Worm (Caenorhabditis elegans): ENCODE measurements around the gene mans-2.

DNA sequence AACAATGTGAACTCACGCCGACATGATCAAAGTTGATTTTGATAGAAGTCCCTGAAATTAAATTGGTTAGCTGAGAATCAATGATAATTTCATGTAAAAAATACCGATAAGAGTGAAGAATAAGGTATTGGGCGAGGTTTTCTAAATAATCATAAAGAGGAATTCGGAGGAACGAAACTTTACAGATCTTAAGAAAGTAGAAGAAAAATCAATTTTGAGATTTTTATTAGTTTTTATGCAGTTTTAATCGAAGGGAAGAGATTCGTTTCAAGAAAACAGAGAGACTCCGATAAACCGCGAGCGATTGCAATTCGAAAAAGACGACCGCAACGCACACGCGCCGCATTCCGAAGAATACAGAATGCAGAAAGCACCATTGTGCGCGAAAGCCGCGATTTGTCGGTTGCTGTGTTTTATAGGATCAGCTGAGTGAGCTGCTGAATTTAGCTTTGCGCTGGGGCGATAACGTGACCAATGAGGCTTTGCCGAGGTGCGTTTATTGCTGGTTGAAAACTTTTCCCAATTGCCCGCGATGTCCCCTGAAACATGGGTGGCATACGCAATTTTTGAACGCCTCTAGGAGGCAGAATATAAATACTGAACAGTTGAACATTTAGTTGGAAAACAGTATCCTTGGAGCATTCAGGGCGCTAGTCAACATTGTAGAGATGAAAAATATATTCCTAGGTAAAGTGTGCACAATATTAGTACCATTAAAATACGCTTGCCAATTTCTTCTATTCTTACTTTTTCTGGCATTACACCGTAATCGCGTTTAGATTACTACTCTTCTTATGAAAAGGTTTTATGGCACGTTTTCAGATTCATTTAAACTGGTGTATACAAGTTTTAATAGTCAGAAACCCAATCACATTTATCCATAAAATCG lies 5.4 kb downstream of the mans-2 start, which contains the start of gene snr-4:
- TF ChIP-seq lin-39 (tag; optimal IDR thresholded peaks at IDR 0.05), result no peak
- TF ChIP-seq unc-62 (GFP tag; optimal IDR thresholded peaks at IDR 0.05), result no peak
- no peak for TF ChIP-seq aly-2 (tag; optimal IDR thresholded peaks at IDR 0.05)
- peak; percentile 95 for TF ChIP-seq ama-1 (optimal IDR thresholded peaks at IDR 0.05)
- TF ChIP-seq ZK546.5 (tag; optimal IDR thresholded peaks at IDR 0.05), result peak; percentile 49
- peak; percentile 90 for TF ChIP-seq Y55F3AM.14 (GFP tag; optimal IDR thresholded peaks at IDR 0.05)
- peak; percentile 100 for TF ChIP-seq snpc-4 (tag; optimal IDR thresholded peaks at IDR 0.05)
- TF ChIP-seq nhr-77 (tag; optimal IDR thresholded peaks at IDR 0.05), result peak; percentile 78
- peak; percentile 75 for TF ChIP-seq nhr-11 (tag; optimal IDR thresholded peaks at IDR 0.05)
- no peak for TF ChIP-seq elt-3 (tag; optimal IDR thresholded peaks at IDR 0.05)
- TF ChIP-seq sem-4 (tag; optimal IDR thresholded peaks at IDR 0.05), result peak; percentile 86
- TF ChIP-seq dmd-4 (tag; optimal IDR thresholded peaks at IDR 0.05), result no peak
